Fruit fly (Drosophila melanogaster) whole organism, embryonic: Measurements from ENCODE around the gene CG6870.

Source experiments
- B-H2 ChIP-seq: fragments of 200-800 bp; sonication (Bioruptor generic); optimal IDR thresholded peaks from 2 replicates; lab custom pipeline; 2018; ENCODE audit warnings: missing biosample characterization, mild to moderate bottlenecking, missing genetic modification characterization
- BEAF-32 ChIP-seq: fragments of 200-800 bp; sonication (Bioruptor generic); optimal IDR thresholded peaks from 3 replicates; lab custom pipeline; 2017; ENCODE audit warnings: missing biosample characterization, missing genetic modification characterization, mild to moderate bottlenecking, moderate library complexity, missing genetic modification reagents
- CG10654 ChIP-seq: fragments of 200-800 bp; sonication (Bioruptor generic); optimal IDR thresholded peaks from 2 replicates; lab custom pipeline; 2016; ENCODE audit warnings: missing biosample characterization, missing genetic modification characterization
- CG12236 ChIP-seq: fragments of 200-800 bp; sonication (Bioruptor generic); optimal IDR thresholded peaks from 2 replicates; lab custom pipeline; 2016; ENCODE audit warnings: missing biosample characterization, missing genetic modification characterization
- CG13296 ChIP-seq: fragments of 200-800 bp; sonication (Bioruptor generic); optimal IDR thresholded peaks from 3 replicates; lab custom pipeline; 2018; ENCODE audit warnings: missing biosample characterization, mild to moderate bottlenecking, missing genetic modification characterization
- CG14441 ChIP-seq: fragments of 200-800 bp; sonication (Bioruptor generic); IDR thresholded peaks from 2 replicates; pipeline ENCODE4 v1.3.6; 2022; ENCODE audit warnings: missing biosample characterization, missing genetic modification characterization
- CG15696 ChIP-seq: fragments of 200-800 bp; sonication (Bioruptor generic); optimal IDR thresholded peaks from 2 replicates; lab custom pipeline; 2019; ENCODE audit warnings: missing biosample characterization, mild to moderate bottlenecking, missing genetic modification characterization, moderate library complexity
- CG17912 ChIP-seq: fragments of 200-800 bp; sonication (Bioruptor generic); optimal IDR thresholded peaks from 2 replicates; lab custom pipeline; 2018; ENCODE audit warnings: missing biosample characterization, mild to moderate bottlenecking, missing genetic modification characterization
- CG1832 ChIP-seq: fragments of 200-800 bp; sonication (Bioruptor generic); optimal IDR thresholded peaks from 2 replicates; lab custom pipeline; 2017; ENCODE audit warnings: missing biosample characterization, mild to moderate bottlenecking, missing genetic modification characterization, inconsistent platforms
- CG2120 ChIP-seq: fragments of 200-800 bp; sonication (Bioruptor generic); optimal IDR thresholded peaks from 3 replicates; lab custom pipeline; 2016; ENCODE audit warnings: missing biosample characterization, missing genetic modification characterization
- CG2129 ChIP-seq: fragments of 200-800 bp; sonication (Bioruptor generic); IDR thresholded peaks from 2 replicates; pipeline ENCODE4 v1.3.6; 2022; ENCODE audit warnings: missing biosample characterization, missing genetic modification characterization; ENCODE audit not compliant: partially characterized antibody
- CG2678 ChIP-seq: fragments of 200-800 bp; sonication (Bioruptor generic); optimal IDR thresholded peaks from 3 replicates; lab custom pipeline; 2019; ENCODE audit warnings: missing biosample characterization, mild to moderate bottlenecking, missing genetic modification characterization, moderate library complexity
- CG30403 ChIP-seq: fragments of 200-800 bp; sonication (Bioruptor generic); optimal IDR thresholded peaks from 3 replicates; lab custom pipeline; 2016; ENCODE audit warnings: missing biosample characterization, missing genetic modification characterization
- CG33557 ChIP-seq: fragments of 200-800 bp; sonication (Bioruptor generic); optimal IDR thresholded peaks from 2 replicates; lab custom pipeline; 2019; ENCODE audit warnings: missing biosample characterization, mild to moderate bottlenecking, missing genetic modification characterization, moderate library complexity
- CG34376 ChIP-seq: fragments of 200-800 bp; sonication (Bioruptor generic); optimal IDR thresholded peaks from 2 replicates; lab custom pipeline; 2018; ENCODE audit warnings: missing biosample characterization, mild to moderate bottlenecking, missing genetic modification characterization
- CG34422 ChIP-seq: fragments of 200-800 bp; sonication (Bioruptor generic); IDR thresholded peaks from 3 replicates; pipeline ENCODE4 v1.3.6; 2022; ENCODE audit warnings: missing biosample characterization, missing genetic modification characterization
- CG4282 ChIP-seq: fragments of 200-800 bp; sonication (Bioruptor generic); optimal IDR thresholded peaks from 2 replicates; lab custom pipeline; 2016; ENCODE audit warnings: missing biosample characterization, missing genetic modification characterization
- CG8290 ChIP-seq, 3 experiments: fragments of 200-800 bp; sonication (Bioruptor generic); optimal IDR thresholded peaks; 2 replicates each; lab custom pipeline; 2016 to 2019; ENCODE audit warnings: missing biosample characterization in 3 of 3, missing genetic modification characterization in 3 of 3, mild to moderate bottlenecking in 2 of 3, moderate library complexity in 1 of 3
- Ets65A ChIP-seq: fragments of 200-800 bp; sonication (Bioruptor generic); peaks from one replicate; lab custom pipeline; 2016; ENCODE audit warnings: missing biosample characterization, missing genetic modification characterization
- Hmx ChIP-seq: fragments of 200-800 bp; sonication (Bioruptor generic); optimal IDR thresholded peaks from 2 replicates; lab custom pipeline; 2016; ENCODE audit warnings: missing biosample characterization, missing genetic modification characterization
- MTF-1 ChIP-seq: fragments of 200-800 bp; sonication (Bioruptor generic); optimal IDR thresholded peaks from 2 replicates; lab custom pipeline; 2018; ENCODE audit warnings: missing biosample characterization, mild to moderate bottlenecking, missing genetic modification characterization, borderline replicate concordance
- Mrtf ChIP-seq: fragments of 200-800 bp; sonication (Bioruptor generic); IDR thresholded peaks from 3 replicates; pipeline ENCODE4 v1.3.6; 2022; ENCODE audit warnings: missing biosample characterization, missing genetic modification characterization
- Sox100B ChIP-seq: fragments of 200-800 bp; sonication (Bioruptor generic); optimal IDR thresholded peaks from 3 replicates; lab custom pipeline; 2018; ENCODE audit warnings: missing biosample characterization, mild to moderate bottlenecking, missing genetic modification characterization
- YL-1 ChIP-seq: fragments of 200-800 bp; sonication (Bioruptor generic); optimal IDR thresholded peaks from 3 replicates; lab custom pipeline; 2017; ENCODE audit warnings: missing biosample characterization, mild to moderate bottlenecking, missing genetic modification characterization
- ato ChIP-seq: fragments of 200-800 bp; sonication (Bioruptor generic); IDR thresholded peaks from 2 replicates; pipeline ENCODE4 v1.3.6; 2022; ENCODE audit warnings: missing biosample characterization, missing genetic modification characterization; ENCODE audit not compliant: partially characterized antibody
- cad ChIP-seq: fragments of >200 bp; optimal IDR thresholded peaks from 2 replicates; lab custom pipeline; 2017; ENCODE audit warnings: missing biosample characterization, missing genetic modification characterization
- danr ChIP-seq: fragments of 200-800 bp; sonication (Bioruptor generic); IDR thresholded peaks from 2 replicates; pipeline ENCODE4 v1.3.6; 2022; ENCODE audit warnings: missing biosample characterization, missing genetic modification characterization
- emc ChIP-seq: fragments of 200-800 bp; sonication (Bioruptor generic); optimal IDR thresholded peaks from 2 replicates; lab custom pipeline; 2016; ENCODE audit warnings: missing biosample characterization, missing genetic modification characterization
- ewg ChIP-seq: fragments of 200-800 bp; sonication (Bioruptor generic); optimal IDR thresholded peaks from 3 replicates; lab custom pipeline; 2017; ENCODE audit warnings: mild to moderate bottlenecking, missing biosample characterization, missing genetic modification reagents, missing genetic modification characterization
- exex ChIP-seq: fragments of 200-800 bp; sonication (Bioruptor generic); optimal IDR thresholded peaks from 4 replicates; lab custom pipeline; 2018; ENCODE audit warnings: missing biosample characterization, mild to moderate bottlenecking, missing genetic modification characterization, moderate library complexity
- gcm2 ChIP-seq: fragments of 200-800 bp; sonication (Bioruptor generic); optimal IDR thresholded peaks from 2 replicates; lab custom pipeline; 2016; ENCODE audit warnings: missing biosample characterization, missing genetic modification characterization
- grn ChIP-seq: fragments of 200-800 bp; sonication (Bioruptor generic); optimal IDR thresholded peaks from 3 replicates; lab custom pipeline; 2017; ENCODE audit warnings: missing biosample characterization, missing genetic modification characterization
- hb ChIP-seq: fragments of 200-800 bp; sonication (Bioruptor generic); IDR thresholded peaks from 3 replicates; pipeline ENCODE4 v1.3.6; 2022; ENCODE audit warnings: missing biosample characterization, missing genetic modification characterization; ENCODE audit not compliant: partially characterized antibody
- jigr1 ChIP-seq: fragments of 200-800 bp; sonication (Bioruptor generic); IDR thresholded peaks from 3 replicates; pipeline ENCODE4 v1.3.6; 2022; ENCODE audit warnings: missing biosample characterization, missing genetic modification characterization
- kni ChIP-seq: fragments of 200-800 bp; sonication (Bioruptor generic); optimal IDR thresholded peaks from 3 replicates; lab custom pipeline; 2017; ENCODE audit warnings: mild to moderate bottlenecking, missing biosample characterization, missing genetic modification reagents, missing genetic modification characterization
- lab ChIP-seq: fragments of 200-800 bp; sonication (Bioruptor generic); optimal IDR thresholded peaks from 3 replicates; lab custom pipeline; 2017; ENCODE audit warnings: missing biosample characterization, missing genetic modification characterization, mild to moderate bottlenecking, moderate library complexity, missing genetic modification reagents
- lola ChIP-seq, 3 experiments: fragments of >200 bp in 2 of 3; fragments of 200-800 bp in 1 of 3; sonication (Bioruptor generic) in 1 of 3; optimal IDR thresholded peaks; 2 replicates each; lab custom pipeline; 2017 to 2019; ENCODE audit warnings: missing biosample characterization in 3 of 3, missing genetic modification characterization in 3 of 3, mild to moderate bottlenecking in 1 of 3, moderate library complexity in 1 of 3
- nerfin-2 ChIP-seq: fragments of 200-800 bp; sonication (Bioruptor generic); IDR thresholded peaks from 2 replicates; pipeline ENCODE4 v1.3.6; 2022; ENCODE audit warnings: missing biosample characterization, missing genetic modification characterization; ENCODE audit not compliant: partially characterized antibody
- pfk ChIP-seq: fragments of 200-800 bp; sonication (Bioruptor generic); optimal IDR thresholded peaks from 2 replicates; lab custom pipeline; 2018; ENCODE audit warnings: missing biosample characterization, mild to moderate bottlenecking, missing genetic modification characterization, moderate library complexity
- sens-2 ChIP-seq: fragments of 200-800 bp; sonication (Bioruptor generic); IDR thresholded peaks from 2 replicates; pipeline ENCODE4 v1.3.6; 2022; ENCODE audit warnings: missing biosample characterization, missing genetic modification characterization
- stc ChIP-seq: fragments of 200-800 bp; sonication (Bioruptor generic); IDR thresholded peaks from 2 replicates; pipeline ENCODE4 v1.3.6; 2022; ENCODE audit warnings: missing biosample characterization, missing genetic modification characterization
- tap ChIP-seq: fragments of 200-800 bp; optimal IDR thresholded peaks from 3 replicates; lab custom pipeline; 2019; ENCODE audit warnings: missing biosample characterization, mild to moderate bottlenecking, missing genetic modification characterization, moderate library complexity
- tll ChIP-seq, 2 experiments: fragments of 200-800 bp in 1 of 2; fragments of >200 bp in 1 of 2; sonication (Bioruptor generic) in 1 of 2; optimal IDR thresholded peaks; 2 replicates each; lab custom pipeline; 2017 to 2019; ENCODE audit warnings: missing biosample characterization in 2 of 2, missing genetic modification characterization in 2 of 2, mild to moderate bottlenecking in 1 of 2, moderate library complexity in 1 of 2
- unc-4 ChIP-seq: fragments of 200-800 bp; sonication (Bioruptor generic); IDR thresholded peaks from 2 replicates; pipeline ENCODE4 v1.3.6; 2022; ENCODE audit warnings: missing biosample characterization, missing genetic modification characterization; ENCODE audit not compliant: partially characterized antibody
- vfl ChIP-seq: fragments of 200-800 bp; sonication (Bioruptor generic); optimal IDR thresholded peaks from 2 replicates; lab custom pipeline; 2016; ENCODE audit warnings: missing biosample characterization, missing genetic modification characterization
- vvl ChIP-seq: fragments of 200-800 bp; sonication (Bioruptor generic); IDR thresholded peaks from 2 replicates; pipeline ENCODE4 v1.3.6; 2022; ENCODE audit warnings: missing biosample characterization, missing genetic modification characterization
- zen2 ChIP-seq: fragments of 200-800 bp; sonication (Bioruptor generic); IDR thresholded peaks from 3 replicates; pipeline ENCODE4 v1.3.6; 2022; ENCODE audit warnings: missing biosample characterization, missing genetic modification characterization; ENCODE audit not compliant: partially characterized antibody

CG6870 gene

dm6 chr2L:17588173-17589082 is 3.7 kb downstream of the CG6870 start (continued):
- TF ChIP-seq YL-1 (GFP tag; lab: Kevin White, UChicago) (no peak), B-H2 (no peak), CG10654 (GFP tag; lab: Kevin White, UChicago) (peak; percentile 18), lab (no peak), zen2 (GFP tag; lab: Robert Waterston, UW) (no peak), hb (GFP tag; lab: Robert Waterston, UW) (no peak), Ets65A (GFP tag; lab: Kevin White, UChicago) (no peak), unc-4 (GFP tag; lab: Robert Waterston, UW) (no peak), ewg (GFP tag; lab: Kevin White, UChicago) (no peak), CG14441 (GFP tag; lab: Robert Waterston, UW) (no peak), grn (no peak), vfl (no peak), emc (GFP tag; lab: Kevin White, UChicago) (no peak), pfk (GFP tag; lab: Kevin White, UChicago) (no peak), ato (GFP tag; lab: Robert Waterston, UW) (no peak), lola (GFP tag; optimal IDR thresholded peaks at IDR 0.05; lab: Kevin White, UChicago) (peak in 1 of 3 experiments; percentile 84), nerfin-2 (GFP tag; lab: Robert Waterston, UW) (no peak), sens-2 (GFP tag; lab: Robert Waterston, UW) (no peak), CG8290 (GFP tag; optimal IDR thresholded peaks at IDR 0.05; lab: Kevin White, UChicago) (no peak), CG8290 (tag; optimal IDR thresholded peaks at IDR 0.05; lab: Kevin White, UChicago) (peak in 1 of 2 experiments; percentile 43), CG30403 (GFP tag; lab: Kevin White, UChicago) (peak; percentile 54), CG2129 (GFP tag; lab: Robert Waterston, UW) (no peak), jigr1 (GFP tag; lab: Robert Waterston, UW) (no peak), CG34376 (GFP tag; lab: Kevin White, UChicago) (no peak), exex (no peak), vvl (GFP tag; lab: Robert Waterston, UW) (no peak; the same call in 1 of the 2 replicates), tll (GFP tag; optimal IDR thresholded peaks at IDR 0.05; lab: Kevin White, UChicago) (no peak), BEAF-32 (GFP tag; lab: Kevin White, UChicago) (no peak), CG34422 (no peak), gcm2 (GFP tag; lab: Kevin White, UChicago) (no peak), CG2120 (no peak), CG15696 (peak; percentile 64), stc (GFP tag; lab: Robert Waterston, UW) (no peak), CG17912 (GFP tag; lab: Kevin White, UChicago) (no peak), Mrtf (GFP tag; lab: Robert Waterston, UW) (0 out of 3 replicates have a peak, but pooled peaks have one; percentile 25), danr (GFP tag; lab: Robert Waterston, UW) (no peak), CG4282 (GFP tag; lab: Kevin White, UChicago) (no peak), Hmx (GFP tag; lab: Kevin White, UChicago) (no peak), CG12236 (no peak), CG33557 (GFP tag; lab: Kevin White, UChicago) (peak; percentile 55), CG2678 (tag; lab: Kevin White, UChicago) (peak; percentile 82), Sox100B (peak; percentile 74), cad (no peak), MTF-1 (GFP tag; lab: Kevin White, UChicago) (no peak), CG13296 (GFP tag; lab: Kevin White, UChicago) (peak; percentile 20), tap (tag; lab: Kevin White, UChicago) (peak; percentile 7), CG1832 (no peak), kni (GFP tag; lab: Kevin White, UChicago) (peak; percentile 32)
